Fruit fly (Drosophila melanogaster) whole organism: ENCODE measurements around the gene Uch-L5R.

Experiments
- CG8478 ChIP-seq: fragments of >200 bp; optimal IDR thresholded peaks from 2 replicates; lab custom pipeline; 2018; ENCODE audit warnings: inconsistent platforms
- Dll ChIP-seq: fragments of >200 bp; optimal IDR thresholded peaks from 2 replicates; lab custom pipeline; 2017
- EcR ChIP-seq, 2 experiments: fragments of >200 bp; optimal IDR thresholded peaks; 2 replicates each; lab custom pipeline; 2017; ENCODE audit warnings: missing biosample characterization in 2 of 2, missing genetic modification characterization in 2 of 2, missing genetic modification reagents in 2 of 2
- pan ChIP-seq: fragments of >200 bp; optimal IDR thresholded peaks from 2 replicates; lab custom pipeline; 2017
- psq ChIP-seq: fragments of >200 bp; optimal IDR thresholded peaks from 2 replicates; lab custom pipeline; 2017
- usp ChIP-seq: fragments of >200 bp; optimal IDR thresholded peaks from 2 replicates; lab custom pipeline; 2017; ENCODE audit warnings: missing biosample characterization, missing genetic modification characterization, mixed read lengths

Gene Uch-L5R

DNA sequence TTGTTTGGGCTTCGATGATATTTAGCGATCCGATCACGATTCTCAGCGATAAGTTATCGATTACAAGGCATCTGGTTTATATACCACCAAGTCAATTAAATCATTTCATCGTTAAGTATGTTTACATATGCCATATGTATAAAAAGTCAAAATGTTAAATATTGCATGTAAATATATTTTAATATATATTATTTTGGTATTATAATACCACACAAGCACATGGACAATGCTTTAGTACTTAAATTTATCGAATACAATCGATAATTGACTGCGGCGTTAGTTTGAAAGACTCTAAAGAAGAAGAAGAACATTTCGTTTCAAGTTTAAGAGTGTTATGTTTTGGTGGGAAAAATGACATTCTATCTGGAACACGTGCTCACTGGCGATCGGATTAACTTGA is 13.7 kb upstream of the Uch-L5R start, which contains the start of gene CG34323:
CG34323 (plus strand) TSS at position 301 of the 400 bp plus-strand sequence.
- no peak for TF ChIP-seq pan (lab: Kevin White, UChicago)
- no peak for TF ChIP-seq CG8478 (lab: Kevin White, UChicago)

DNA sequence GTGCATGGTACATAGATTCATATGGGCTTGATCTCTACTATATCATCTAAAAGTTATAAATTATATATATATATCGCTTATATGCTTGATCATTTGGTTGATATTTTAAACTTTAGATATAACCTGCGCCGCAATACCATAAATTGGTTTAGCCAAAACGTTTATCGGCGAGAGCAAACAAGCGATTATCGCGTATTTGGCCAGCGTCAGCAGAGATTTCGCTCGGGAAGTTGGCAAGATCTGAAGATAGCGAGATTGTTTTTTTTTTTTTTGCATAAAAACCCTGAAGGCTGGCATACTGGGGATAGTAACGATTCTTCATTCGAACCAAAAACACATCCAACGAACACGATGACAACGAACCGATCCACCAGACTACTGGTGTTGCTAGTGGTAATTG is 3.1 kb upstream of the Uch-L5R start, which contains the start of gene Muc11A:
Muc11A (plus strand) TSS at position 301 of the 400 bp plus-strand sequence.
- TF ChIP-seq CG8478 (lab: Kevin White, UChicago) (no peak), pan (lab: Kevin White, UChicago) (no peak), psq (lab: Kevin White, UChicago) (no peak), usp (GFP tag; lab: Kevin White, UChicago) (no peak), Dll (no peak), EcR (GFP tag; optimal IDR thresholded peaks at IDR 0.05; lab: Kevin White, UChicago) (no peak)

DNA sequence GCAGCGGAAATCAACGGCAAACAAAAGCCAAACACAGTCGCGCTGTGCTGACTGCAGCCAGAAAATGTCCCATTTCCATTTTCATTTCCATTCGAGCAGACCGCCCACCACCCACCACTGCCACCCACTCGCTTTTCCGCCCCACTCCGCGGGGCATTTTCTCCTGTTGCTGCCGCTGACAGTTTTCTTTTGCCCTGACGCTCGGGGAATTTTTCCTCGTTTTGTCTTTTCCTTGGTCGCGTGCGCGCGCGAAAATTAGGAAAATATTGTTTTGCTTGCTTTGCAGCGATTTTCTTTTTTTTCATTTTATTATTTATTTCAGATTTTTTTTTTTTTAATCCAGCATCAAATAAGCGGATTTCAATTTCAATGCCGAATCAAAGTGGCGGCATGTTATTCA is 6.1 kb downstream of the Uch-L5R start:
- TF ChIP-seq psq (lab: Kevin White, UChicago) (no peak), CG8478 (lab: Kevin White, UChicago) (no peak), pan (lab: Kevin White, UChicago) (no peak), EcR (GFP tag; optimal IDR thresholded peaks at IDR 0.05; lab: Kevin White, UChicago) (no peak), usp (GFP tag; lab: Kevin White, UChicago) (no peak), Dll (no peak)

DNA sequence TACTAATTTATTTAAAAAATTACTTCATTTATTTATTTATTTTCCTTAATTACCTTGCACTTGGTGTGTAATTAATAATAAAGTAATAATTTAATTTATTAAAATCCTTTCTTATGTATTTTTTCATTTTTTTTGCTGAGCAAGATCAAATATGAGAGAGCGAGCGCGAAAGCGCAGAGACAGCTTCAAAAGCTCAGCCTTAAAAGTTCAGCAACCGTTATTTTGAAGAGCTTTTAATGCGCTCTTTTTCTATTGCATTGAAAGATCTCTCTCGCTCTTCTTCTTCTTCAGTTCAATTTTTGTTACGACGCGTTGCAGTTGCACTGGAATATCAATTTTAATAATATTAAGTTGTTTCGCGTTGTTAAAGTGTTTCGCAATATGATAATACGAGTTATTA is 13.0 kb downstream of the Uch-L5R start, which contains the start of gene Ten-a:
Ten-a (plus strand) TSS at position 301 of the 400 bp plus-strand sequence.
- no peak for TF ChIP-seq EcR (GFP tag; optimal IDR thresholded peaks at IDR 0.05; lab: Kevin White, UChicago)
- no peak for TF ChIP-seq pan (lab: Kevin White, UChicago)
- TF ChIP-seq CG8478 (lab: Kevin White, UChicago), result no peak
- TF ChIP-seq psq (lab: Kevin White, UChicago), result no peak
- no peak for TF ChIP-seq usp (GFP tag; lab: Kevin White, UChicago)
- no peak for TF ChIP-seq Dll

DNA sequence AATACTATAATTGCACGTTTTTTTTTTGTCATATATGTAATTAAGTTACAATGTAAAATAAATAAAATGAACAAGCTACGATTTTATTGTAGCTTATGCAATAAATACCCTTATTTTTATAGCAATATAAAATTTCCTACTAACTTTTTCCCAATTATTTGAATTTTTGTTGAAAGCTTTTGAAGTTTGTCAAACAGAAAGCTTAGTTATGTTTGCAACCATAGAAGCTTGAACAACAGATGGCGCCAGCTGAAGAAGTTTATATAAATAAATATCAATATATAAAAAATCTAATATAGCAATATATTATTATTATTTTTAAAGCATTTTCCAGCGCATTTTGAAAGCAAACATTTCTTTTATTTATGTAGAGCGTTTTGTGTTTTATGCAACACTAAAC is 21.2 kb downstream of the Uch-L5R start:
- TF ChIP-seq usp (GFP tag; lab: Kevin White, UChicago) (no peak), psq (lab: Kevin White, UChicago) (no peak), pan (lab: Kevin White, UChicago) (no peak), EcR (GFP tag; optimal IDR thresholded peaks at IDR 0.05; lab: Kevin White, UChicago) (no peak), CG8478 (lab: Kevin White, UChicago) (no peak), Dll (no peak)

DNA sequence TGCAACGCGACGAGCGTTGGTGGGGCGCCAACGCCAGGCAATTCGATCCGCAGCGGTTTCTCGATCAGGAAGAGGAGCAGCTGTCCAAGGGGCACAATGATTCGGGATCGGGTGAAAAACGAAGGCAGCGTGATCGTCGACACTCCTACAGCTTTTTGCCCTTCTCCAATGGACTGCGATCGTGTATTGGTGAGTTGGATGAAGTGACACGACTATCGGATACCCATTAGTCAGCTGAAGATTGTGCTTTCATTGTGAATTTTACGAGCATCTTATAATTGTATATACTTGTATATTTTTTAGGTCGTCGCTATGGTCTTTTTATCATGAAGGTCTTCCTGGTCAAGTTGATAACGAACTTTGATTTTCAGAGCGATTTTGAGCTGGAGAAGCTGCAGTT is 21.7 kb downstream of the Uch-L5R start:
- TF ChIP-seq usp (GFP tag; lab: Kevin White, UChicago), result no peak
- no peak for TF ChIP-seq CG8478 (lab: Kevin White, UChicago)
- TF ChIP-seq Dll, result no peak
- no peak for TF ChIP-seq pan (lab: Kevin White, UChicago)
- no peak for TF ChIP-seq EcR (GFP tag; optimal IDR thresholded peaks at IDR 0.05; lab: Kevin White, UChicago)
- no peak for TF ChIP-seq psq (lab: Kevin White, UChicago)

DNA sequence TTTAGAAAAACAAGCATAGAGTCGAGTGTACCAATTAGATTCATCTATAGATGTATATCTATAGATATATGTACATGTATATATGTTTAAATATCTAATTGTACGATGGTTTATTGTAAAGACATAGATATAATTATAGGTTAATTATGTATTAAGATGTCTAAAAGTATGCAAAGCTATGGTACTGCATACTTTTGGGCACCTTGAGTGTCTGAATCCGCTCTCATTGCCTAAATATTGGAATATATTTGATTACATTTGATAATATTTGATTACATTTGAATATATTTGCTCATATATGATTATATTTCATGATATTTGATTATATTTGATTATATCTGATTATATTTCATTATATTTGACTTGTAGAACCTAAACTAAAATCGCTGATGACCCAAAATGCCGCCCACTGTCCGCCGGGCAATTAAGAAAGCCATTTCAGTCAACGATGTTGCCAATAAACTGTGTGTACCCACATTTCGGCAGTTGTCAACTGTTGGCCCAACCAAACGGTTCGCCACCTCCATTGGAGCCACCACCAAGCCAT is 24.2 kb downstream of the Uch-L5R start, which contains the start of gene Cyp318a1:
Cyp318a1 (plus strand) TSS at position 497 of the 547 bp plus-strand sequence.
- no peak for TF ChIP-seq EcR (GFP tag; optimal IDR thresholded peaks at IDR 0.05; lab: Kevin White, UChicago)
- TF ChIP-seq psq (lab: Kevin White, UChicago), result no peak
- TF ChIP-seq Dll, result no peak
- TF ChIP-seq CG8478 (lab: Kevin White, UChicago), result no peak
- TF ChIP-seq usp (GFP tag; lab: Kevin White, UChicago), result no peak
- TF ChIP-seq pan (lab: Kevin White, UChicago), result no peak

DNA sequence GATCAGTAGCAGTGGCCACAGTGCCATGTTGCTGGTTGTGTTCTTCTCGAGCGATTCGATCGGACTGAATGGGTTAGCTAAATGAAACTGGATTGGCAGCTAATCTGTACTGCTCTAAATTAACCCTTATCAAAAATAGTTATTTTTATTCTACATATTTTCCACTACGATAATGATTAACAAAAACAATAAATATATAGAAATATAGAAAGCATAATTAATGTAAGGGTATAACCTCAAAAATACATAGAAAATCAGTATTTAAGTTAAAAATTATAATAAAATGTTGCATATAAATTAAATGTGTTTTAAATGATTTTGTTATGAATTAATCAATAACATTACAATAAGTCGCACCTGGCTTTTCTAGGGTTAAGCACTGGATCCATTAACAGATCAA is 25.0 kb downstream of the Uch-L5R start, which contains the start of gene Cyp311a1:
Cyp311a1 (minus strand) TSS at position 66 of the 400 bp plus-strand sequence.
- TF ChIP-seq Dll (no peak), pan (lab: Kevin White, UChicago) (no peak), usp (GFP tag; lab: Kevin White, UChicago) (no peak), psq (lab: Kevin White, UChicago) (no peak), EcR (GFP tag; optimal IDR thresholded peaks at IDR 0.05; lab: Kevin White, UChicago) (no peak), CG8478 (lab: Kevin White, UChicago) (no peak)

DNA sequence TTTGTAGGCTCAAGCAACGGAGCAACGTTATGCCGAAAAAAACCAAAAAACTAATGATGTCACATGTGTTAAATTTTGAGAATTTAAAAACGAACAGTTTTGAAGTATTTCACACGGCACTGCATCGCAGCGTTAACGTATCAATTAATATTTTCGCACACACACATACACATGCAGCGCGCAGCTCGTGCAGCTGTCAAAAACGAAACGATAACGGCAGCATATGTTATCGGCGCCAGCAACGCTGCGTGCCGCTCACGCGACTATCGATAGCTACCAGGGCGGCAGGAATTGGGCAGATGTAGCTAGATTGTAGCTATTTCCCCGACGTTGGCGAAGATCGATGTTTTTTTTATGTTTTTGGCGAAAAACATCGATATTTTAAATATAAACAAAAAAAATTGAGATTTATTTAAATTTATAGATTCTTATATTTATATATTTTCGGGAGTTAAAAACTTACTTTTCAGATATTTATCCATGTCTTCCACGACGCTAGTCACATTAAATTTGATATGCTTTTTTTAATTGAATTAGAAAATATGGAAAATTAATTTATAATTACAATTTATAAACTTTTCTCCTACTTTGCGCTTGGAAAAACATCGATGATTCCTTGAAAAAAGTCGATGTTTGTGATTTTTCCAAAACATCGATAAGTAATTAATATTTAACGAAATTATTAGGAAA is 27.5 kb downstream of the Uch-L5R start, which contains the start of gene Usp7:
Usp7 (minus strand) TSS at position 208 of the 690 bp plus-strand sequence.
- TF ChIP-seq EcR (GFP tag; optimal IDR thresholded peaks at IDR 0.05; lab: Kevin White, UChicago) (no peak), Dll (no peak), usp (GFP tag; lab: Kevin White, UChicago) (no peak), pan (lab: Kevin White, UChicago) (no peak), psq (lab: Kevin White, UChicago) (no peak), CG8478 (lab: Kevin White, UChicago) (no peak)

DNA sequence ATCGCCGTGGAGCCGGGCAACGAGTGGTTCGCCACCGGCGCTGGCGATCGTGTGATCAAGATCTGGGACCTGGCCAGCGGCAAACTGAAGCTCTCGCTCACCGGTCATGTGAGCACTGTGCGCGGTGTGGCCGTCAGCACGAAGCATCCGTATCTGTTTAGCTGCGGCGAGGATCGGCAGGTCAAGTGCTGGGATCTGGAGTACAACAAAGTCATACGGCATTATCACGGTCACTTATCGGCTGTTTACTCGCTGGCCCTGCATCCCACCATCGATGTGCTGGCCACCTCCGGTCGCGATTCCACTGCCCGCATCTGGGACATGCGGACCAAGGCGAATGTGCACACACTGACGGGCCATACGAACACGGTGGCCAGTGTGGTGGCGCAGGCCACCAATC is 34.7 kb downstream of the Uch-L5R start:
- no peak for TF ChIP-seq usp (GFP tag; lab: Kevin White, UChicago)
- TF ChIP-seq pan (lab: Kevin White, UChicago), result no peak
- TF ChIP-seq psq (lab: Kevin White, UChicago), result no peak
- no peak for TF ChIP-seq Dll
- TF ChIP-seq EcR (GFP tag; optimal IDR thresholded peaks at IDR 0.05; lab: Kevin White, UChicago), result no peak
- TF ChIP-seq CG8478 (lab: Kevin White, UChicago), result no peak

DNA sequence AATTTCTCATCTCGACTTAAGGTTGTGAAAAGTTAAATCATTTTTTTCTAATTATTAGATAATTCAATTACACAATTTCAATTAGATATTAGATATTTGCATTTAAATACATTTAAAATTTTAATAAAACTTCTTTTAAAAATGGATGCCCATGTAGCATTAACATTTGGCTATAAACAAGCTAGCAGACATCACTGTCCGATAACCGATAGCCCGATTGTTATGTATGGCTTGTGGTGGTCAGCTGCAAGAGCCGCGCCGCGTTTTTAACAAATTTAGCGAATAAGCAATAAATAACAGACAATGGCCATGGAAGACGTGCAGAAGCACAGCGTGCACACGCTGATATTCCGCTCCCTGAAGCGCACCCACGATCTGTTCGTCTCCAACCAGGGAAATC is 35.6 kb downstream of the Uch-L5R start, which contains the start of gene Tango4:
Tango4 (plus strand) TSS at position 212 of the 400 bp plus-strand sequence.
- TF ChIP-seq CG8478 (lab: Kevin White, UChicago) (no peak), pan (lab: Kevin White, UChicago) (no peak), EcR (GFP tag; optimal IDR thresholded peaks at IDR 0.05; lab: Kevin White, UChicago) (no peak), psq (lab: Kevin White, UChicago) (no peak), Dll (no peak), usp (GFP tag; lab: Kevin White, UChicago) (no peak)
